Fruit fly (Drosophila melanogaster) whole organism, embryonic: Measurements from ENCODE around the gene CG12009.

Source experiments
- Abd-B ChIP-seq: fragments of 200-800 bp; sonication (Bioruptor generic); optimal IDR thresholded peaks from 2 replicates; lab custom pipeline; 2018; ENCODE audit warnings: missing biosample characterization, mild to moderate bottlenecking, missing genetic modification characterization, moderate library complexity
- CG10267 ChIP-seq: fragments of 200-800 bp; sonication (Bioruptor generic); optimal IDR thresholded peaks from 2 replicates; lab custom pipeline; 2018; ENCODE audit warnings: missing biosample characterization, mild to moderate bottlenecking, missing genetic modification characterization, moderate library complexity
- CG10565 ChIP-seq: fragments of 200-800 bp; sonication (Bioruptor generic); optimal IDR thresholded peaks from 3 replicates; lab custom pipeline; 2016; ENCODE audit warnings: missing biosample characterization, mild to moderate bottlenecking, missing genetic modification characterization
- CG10979 ChIP-seq: fragments of 200-800 bp; sonication (Bioruptor generic); optimal IDR thresholded peaks from 2 replicates; lab custom pipeline; 2018; ENCODE audit warnings: missing biosample characterization, mild to moderate bottlenecking, missing genetic modification characterization, moderate library complexity
- CG13287 ChIP-seq: fragments of 200-800 bp; sonication (Bioruptor generic); IDR thresholded peaks from 2 replicates; pipeline ENCODE4 v1.3.6; 2022; ENCODE audit warnings: missing biosample characterization, missing genetic modification characterization; ENCODE audit not compliant: partially characterized antibody
- CG13296 ChIP-seq: fragments of 200-800 bp; sonication (Bioruptor generic); optimal IDR thresholded peaks from 3 replicates; lab custom pipeline; 2018; ENCODE audit warnings: missing biosample characterization, mild to moderate bottlenecking, missing genetic modification characterization
- CG13894 ChIP-seq: fragments of 200-800 bp; sonication (Bioruptor generic); optimal IDR thresholded peaks from 3 replicates; lab custom pipeline; 2018; ENCODE audit warnings: missing biosample characterization, mild to moderate bottlenecking, missing genetic modification characterization, moderate library complexity
- CG14710 ChIP-seq: fragments of 200-800 bp; sonication (Bioruptor generic); optimal IDR thresholded peaks from 3 replicates; lab custom pipeline; 2019; ENCODE audit warnings: missing biosample characterization, mild to moderate bottlenecking, missing genetic modification characterization, moderate library complexity
- CG14965 ChIP-seq: fragments of 200-800 bp; sonication (Bioruptor generic); optimal IDR thresholded peaks from 2 replicates; lab custom pipeline; 2016; ENCODE audit warnings: missing biosample characterization, missing genetic modification characterization, borderline replicate concordance
- CG16863 ChIP-seq: fragments of 200-800 bp; sonication (Bioruptor generic); optimal IDR thresholded peaks from 3 replicates; lab custom pipeline; 2016; ENCODE audit warnings: missing biosample characterization, missing genetic modification characterization
- CG17186 ChIP-seq: fragments of 200-800 bp; sonication (Bioruptor generic); optimal IDR thresholded peaks from 3 replicates; lab custom pipeline; 2017; ENCODE audit warnings: missing biosample characterization, missing genetic modification reagents, missing genetic modification characterization
- CG18619 ChIP-seq: fragments of 200-800 bp; sonication (Bioruptor generic); optimal IDR thresholded peaks from 3 replicates; lab custom pipeline; 2017; ENCODE audit warnings: missing biosample characterization, mild to moderate bottlenecking, missing genetic modification characterization
- CG31365 ChIP-seq: fragments of 200-800 bp; sonication (Bioruptor generic); optimal IDR thresholded peaks from 2 replicates; lab custom pipeline; 2018; ENCODE audit warnings: missing biosample characterization, mild to moderate bottlenecking, missing genetic modification characterization
- CG3163 ChIP-seq: fragments of 200-800 bp; sonication (Bioruptor generic); optimal IDR thresholded peaks from 3 replicates; lab custom pipeline; 2016; ENCODE audit warnings: missing biosample characterization, missing genetic modification characterization
- CG32772 ChIP-seq: fragments of 200-800 bp; sonication (Bioruptor generic); IDR thresholded peaks from 2 replicates; pipeline ENCODE4 v1.3.6; 2022; ENCODE audit warnings: missing biosample characterization, missing genetic modification characterization
- CG42726 ChIP-seq: fragments of 200-800 bp; sonication (Bioruptor generic); IDR thresholded peaks from 2 replicates; pipeline ENCODE4 v1.3.6; 2022; ENCODE audit warnings: missing biosample characterization, missing genetic modification characterization; ENCODE audit not compliant: partially characterized antibody
- CG6254 ChIP-seq: fragments of 200-800 bp; sonication (Bioruptor generic); optimal IDR thresholded peaks from 3 replicates; lab custom pipeline; 2017; ENCODE audit warnings: mild to moderate bottlenecking, missing biosample characterization, missing genetic modification reagents, missing genetic modification characterization
- CG6654 ChIP-seq: fragments of 200-800 bp; sonication (Bioruptor generic); optimal IDR thresholded peaks from 2 replicates; lab custom pipeline; 2017; ENCODE audit warnings: missing biosample characterization, mild to moderate bottlenecking, missing genetic modification characterization
- CG6813 ChIP-seq: fragments of 200-800 bp; sonication (Bioruptor generic); optimal IDR thresholded peaks from 2 replicates; lab custom pipeline; 2017; ENCODE audit warnings: missing biosample characterization, missing genetic modification characterization, mild to moderate bottlenecking, moderate library complexity, missing genetic modification reagents
- CG7271 ChIP-seq: fragments of 200-800 bp; sonication (Bioruptor generic); optimal IDR thresholded peaks from 2 replicates; lab custom pipeline; 2018; ENCODE audit warnings: missing biosample characterization, mild to moderate bottlenecking, missing genetic modification characterization, moderate library complexity
- CG9876 ChIP-seq: fragments of 200-800 bp; sonication (Bioruptor generic); optimal IDR thresholded peaks from 2 replicates; lab custom pipeline; 2016; ENCODE audit warnings: missing biosample characterization, missing genetic modification characterization
- CoRest ChIP-seq: fragments of 200-800 bp; sonication (Bioruptor generic); optimal IDR thresholded peaks from 3 replicates; lab custom pipeline; 2018; ENCODE audit warnings: missing biosample characterization, mild to moderate bottlenecking, missing genetic modification characterization, moderate library complexity
- Dek ChIP-seq: fragments of 200-800 bp; sonication (Bioruptor generic); optimal IDR thresholded peaks from 3 replicates; lab custom pipeline; 2019; ENCODE audit warnings: missing biosample characterization, mild to moderate bottlenecking, missing genetic modification characterization, moderate library complexity
- HLHmδ ChIP-seq: fragments of 200-800 bp; sonication (Bioruptor generic); optimal IDR thresholded peaks from 2 replicates; lab custom pipeline; 2018; ENCODE audit warnings: missing biosample characterization, mild to moderate bottlenecking, missing genetic modification characterization, moderate library complexity
- MTF-1 ChIP-seq: fragments of 200-800 bp; sonication (Bioruptor generic); optimal IDR thresholded peaks from 2 replicates; lab custom pipeline; 2018; ENCODE audit warnings: missing biosample characterization, mild to moderate bottlenecking, missing genetic modification characterization, borderline replicate concordance
- Max ChIP-seq: fragments of 200-800 bp; sonication (Bioruptor generic); optimal IDR thresholded peaks from 2 replicates; lab custom pipeline; 2016; ENCODE audit warnings: missing biosample characterization, mild to moderate bottlenecking, missing genetic modification characterization
- Rx ChIP-seq: fragments of 200-800 bp; sonication (Bioruptor generic); IDR thresholded peaks from 2 replicates; pipeline ENCODE4 v1.3.6; 2022; ENCODE audit warnings: missing biosample characterization, missing genetic modification characterization
- Sry-δ ChIP-seq: fragments of 200-800 bp; sonication (Bioruptor generic); optimal IDR thresholded peaks from 2 replicates; lab custom pipeline; 2016; ENCODE audit warnings: missing biosample characterization, missing genetic modification characterization
- Tbp ChIP-seq: fragments of >200 bp; optimal IDR thresholded peaks from 2 replicates; lab custom pipeline; 2018; ENCODE audit warnings: missing biosample characterization, missing genetic modification characterization
- Vsx1 ChIP-seq: fragments of 200-800 bp; sonication (Bioruptor generic); optimal IDR thresholded peaks from 2 replicates; lab custom pipeline; 2017; ENCODE audit warnings: missing biosample characterization, mild to moderate bottlenecking, missing genetic modification characterization, missing genetic modification reagents
- al ChIP-seq: fragments of 200-800 bp; sonication (Bioruptor generic); IDR thresholded peaks from 2 replicates; pipeline ENCODE4 v1.3.6; 2022; ENCODE audit warnings: missing biosample characterization, missing genetic modification characterization
- corto ChIP-seq: fragments of 200-800 bp; sonication (Bioruptor generic); optimal IDR thresholded peaks from 2 replicates; lab custom pipeline; 2016; ENCODE audit warnings: missing biosample characterization, mild to moderate bottlenecking, missing genetic modification characterization, moderate library complexity
- dan ChIP-seq: fragments of 200-800 bp; sonication (Bioruptor generic); IDR thresholded peaks from 2 replicates; pipeline ENCODE4 v1.3.6; 2022; ENCODE audit warnings: missing biosample characterization, missing genetic modification characterization
- dmrt11E ChIP-seq: fragments of 200-800 bp; sonication (Bioruptor generic); optimal IDR thresholded peaks from 3 replicates; lab custom pipeline; 2018; ENCODE audit warnings: missing biosample characterization, mild to moderate bottlenecking, missing genetic modification characterization, moderate library complexity
- dysf ChIP-seq: fragments of 200-800 bp; sonication (Bioruptor generic); IDR thresholded peaks from 3 replicates; pipeline ENCODE4 v1.3.6; 2022; ENCODE audit warnings: missing biosample characterization, missing genetic modification characterization
- hb ChIP-seq: fragments of 200-800 bp; sonication (Bioruptor generic); IDR thresholded peaks from 3 replicates; pipeline ENCODE4 v1.3.6; 2022; ENCODE audit warnings: missing biosample characterization, missing genetic modification characterization; ENCODE audit not compliant: partially characterized antibody
- hkb ChIP-seq, 2 experiments: fragments of 200-800 bp in 1 of 2; fragments of >200 bp in 1 of 2; sonication (Bioruptor generic) in 1 of 2; IDR thresholded peaks in 1 of 2; optimal IDR thresholded peaks in 1 of 2; 2 replicates each; pipeline versions ENCODE4 v1.3.6 to Lab custom; 2017 to 2022; ENCODE audit warnings: missing biosample characterization in 1 of 2, missing genetic modification characterization in 1 of 2
- ken ChIP-seq: fragments of 200-800 bp; sonication (Bioruptor generic); IDR thresholded peaks from 3 replicates; pipeline ENCODE4 v1.3.6; 2022; ENCODE audit warnings: missing biosample characterization, missing genetic modification characterization
- knrl ChIP-seq: fragments of 200-800 bp; sonication (Bioruptor generic); IDR thresholded peaks from 3 replicates; pipeline ENCODE4 v1.3.6; 2022; ENCODE audit warnings: missing biosample characterization, missing genetic modification characterization; ENCODE audit not compliant: partially characterized antibody
- maf-S ChIP-seq: fragments of 200-800 bp; sonication (Bioruptor generic); optimal IDR thresholded peaks from 2 replicates; lab custom pipeline; 2016; ENCODE audit warnings: missing biosample characterization, missing genetic modification characterization
- odd ChIP-seq: fragments of 200-800 bp; sonication (Bioruptor generic); optimal IDR thresholded peaks from 2 replicates; lab custom pipeline; 2017; ENCODE audit warnings: missing biosample characterization, mild to moderate bottlenecking, missing genetic modification characterization
- pros ChIP-seq: fragments of 200-800 bp; sonication (Bioruptor generic); optimal IDR thresholded peaks from 3 replicates; lab custom pipeline; 2019; ENCODE audit warnings: missing biosample characterization, mild to moderate bottlenecking, missing genetic modification characterization, moderate library complexity
- rib ChIP-seq: fragments of 200-800 bp; sonication (Bioruptor generic); IDR thresholded peaks from 2 replicates; pipeline ENCODE4 v1.3.6; 2022; ENCODE audit warnings: missing biosample characterization, missing genetic modification characterization
- sim ChIP-seq: fragments of 200-800 bp; sonication (Bioruptor generic); IDR thresholded peaks from 2 replicates; pipeline ENCODE4 v1.3.6; 2022; ENCODE audit warnings: missing biosample characterization, missing genetic modification characterization
- stc ChIP-seq: fragments of 200-800 bp; sonication (Bioruptor generic); IDR thresholded peaks from 2 replicates; pipeline ENCODE4 v1.3.6; 2022; ENCODE audit warnings: missing biosample characterization, missing genetic modification characterization
- wdn ChIP-seq: fragments of 200-800 bp; sonication (Bioruptor generic); IDR thresholded peaks from 2 replicates; pipeline ENCODE4 v1.3.6; 2022; ENCODE audit warnings: missing biosample characterization, missing genetic modification characterization
- wek ChIP-seq: fragments of 200-800 bp; sonication (Bioruptor generic); optimal IDR thresholded peaks from 3 replicates; lab custom pipeline; 2018; ENCODE audit warnings: missing biosample characterization, mild to moderate bottlenecking, missing genetic modification characterization, moderate library complexity
- zen ChIP-seq: fragments of 200-800 bp; sonication (Bioruptor generic); optimal IDR thresholded peaks from 3 replicates; lab custom pipeline; 2018; ENCODE audit warnings: missing biosample characterization, mild to moderate bottlenecking, missing genetic modification characterization, moderate library complexity
- zfh2 ChIP-seq: fragments of 200-800 bp; sonication (Bioruptor generic); optimal IDR thresholded peaks from 2 replicates; lab custom pipeline; 2016; ENCODE audit warnings: missing biosample characterization, missing genetic modification characterization

CG12009 gene

DNA sequence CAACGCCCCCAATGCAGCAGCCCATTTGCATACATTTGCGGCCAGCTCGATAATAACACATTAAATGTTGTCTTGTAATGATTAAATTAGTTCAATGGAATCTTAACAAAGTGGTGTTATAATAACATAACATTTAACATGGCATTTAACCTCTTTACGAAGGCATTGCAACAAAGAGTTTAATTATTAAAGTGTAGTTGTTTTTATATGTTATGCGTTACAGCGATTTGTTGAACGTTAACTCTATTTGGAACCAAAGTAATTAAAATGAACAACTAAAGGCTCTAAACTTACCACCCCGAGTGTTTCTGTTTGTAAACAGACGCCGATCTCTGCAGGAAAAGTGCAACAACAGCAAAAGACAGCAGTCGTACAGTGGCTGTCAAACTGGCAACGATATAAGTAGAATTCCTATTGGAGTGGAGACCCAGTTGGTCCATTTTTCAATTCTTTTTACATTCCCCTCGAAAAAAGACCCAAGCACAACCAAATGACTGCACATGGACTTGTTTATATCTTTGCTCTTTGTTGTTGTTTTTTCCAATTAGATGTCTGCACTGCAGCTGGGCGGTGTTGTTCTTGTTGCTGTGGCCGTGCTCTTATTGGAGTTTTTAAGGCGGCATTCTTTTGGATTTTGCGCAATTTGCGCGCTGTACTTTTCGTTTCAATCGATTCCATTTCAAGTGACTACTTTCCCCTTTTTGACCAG, 47.8 kb downstream of the CG12009 start (continued):
- TF ChIP-seq Max (GFP tag; lab: Kevin White, UChicago) (no peak), Dek (no peak), CG13894 (tag; lab: Kevin White, UChicago) (no peak), pros (GFP tag; lab: Kevin White, UChicago) (no peak), dysf (GFP tag; lab: Robert Waterston, UW) (no peak), ken (GFP tag; lab: Robert Waterston, UW) (no peak), CG3163 (GFP tag; lab: Kevin White, UChicago) (no peak), al (no peak), rib (no peak), hkb (optimal IDR thresholded peaks at IDR 0.05; lab: Kevin White, UChicago) (no peak), hkb (GFP tag; IDR thresholded peaks at IDR 0.05; lab: Robert Waterston, UW) (no peak), Vsx1 (no peak), CG16863 (GFP tag; lab: Kevin White, UChicago) (no peak), dmrt11E (tag; lab: Kevin White, UChicago) (peak; percentile 30), CG31365 (tag; lab: Kevin White, UChicago) (no peak), MTF-1 (GFP tag; lab: Kevin White, UChicago) (no peak), CG10979 (tag; lab: Kevin White, UChicago) (peak; percentile 36), CG10565 (GFP tag; lab: Kevin White, UChicago) (no peak), wdn (no peak), zen (tag; lab: Kevin White, UChicago) (peak; percentile 47), CG6813 (no peak), sim (GFP tag; lab: Robert Waterston, UW) (no peak), CG14710 (tag; lab: Kevin White, UChicago) (peak; percentile 28), hb (GFP tag; lab: Robert Waterston, UW) (no peak), CG6654 (peak; percentile 93), CG7271 (no peak), zfh2 (GFP tag; lab: Kevin White, UChicago) (no peak), corto (GFP tag; lab: Kevin White, UChicago) (no peak), CG14965 (GFP tag; lab: Kevin White, UChicago) (no peak), odd (no peak), CG10267 (no peak), CG42726 (no peak), CG13287 (GFP tag; lab: Robert Waterston, UW) (no peak), HLHmδ (GFP tag; lab: Kevin White, UChicago) (no peak), Abd-B (GFP tag; lab: Kevin White, UChicago) (no peak), Sry-δ (GFP tag; lab: Kevin White, UChicago) (no peak), wek (GFP tag; lab: Kevin White, UChicago) (no peak), CG18619 (GFP tag; lab: Kevin White, UChicago) (no peak), CG17186 (GFP tag; lab: Kevin White, UChicago) (no peak), Tbp (no peak), maf-S (GFP tag; lab: Kevin White, UChicago) (no peak), dan (GFP tag; lab: Robert Waterston, UW) (no peak), CG9876 (GFP tag; lab: Kevin White, UChicago) (no peak), stc (GFP tag; lab: Robert Waterston, UW) (no peak), CG32772 (GFP tag; lab: Robert Waterston, UW) (no peak), knrl (no peak), CG13296 (GFP tag; lab: Kevin White, UChicago) (no peak), CG6254 (GFP tag; lab: Kevin White, UChicago) (peak; percentile 27), CoRest (tag; lab: Kevin White, UChicago) (no peak), Rx (GFP tag; lab: Robert Waterston, UW) (no peak)
